Fruit fly (Drosophila melanogaster): Measurements from ENCODE around the gene Past1.

Past1 gene

dm6 chr3R:12697022-12697421, at the start of gene Past1:
TSS of gene Past1 (plus strand) at chr3R:12697322.
- TF ChIP-seq GATAd (GFP tag; optimal IDR thresholded peaks at IDR 0.05) (no peak), dsf (GFP tag; optimal IDR thresholded peaks at IDR 0.05; ENCODE audit: borderline replicate concordance) (no peak), pan (optimal IDR thresholded peaks at IDR 0.05) (no peak), CG9705 (GFP tag; optimal IDR thresholded peaks at IDR 0.05) (no peak)

- TF ChIP-seq HLH106 (tag; optimal IDR thresholded peaks at IDR 0.05) = no peak
- TF ChIP-seq brk (GFP tag; optimal IDR thresholded peaks at IDR 0.05) = no peak
- no peak for TF ChIP-seq Hr78 (GFP tag; optimal IDR thresholded peaks at IDR 0.05)
- no peak for TF ChIP-seq dmrt93B (GFP tag; optimal IDR thresholded peaks at IDR 0.05)
- no peak for TF ChIP-seq pan (optimal IDR thresholded peaks at IDR 0.05)
- no peak for TF ChIP-seq tai (GFP tag; optimal IDR thresholded peaks at IDR 0.05)
- no peak for TF ChIP-seq CG32264 (GFP tag; optimal IDR thresholded peaks at IDR 0.05)
- no peak for TF ChIP-seq CrebA (GFP tag; optimal IDR thresholded peaks at IDR 0.05; ENCODE audit: borderline replicate concordance)
- no peak for TF ChIP-seq Dfd (GFP tag; optimal IDR thresholded peaks at IDR 0.05)
- TF ChIP-seq ey (GFP tag; optimal IDR thresholded peaks at IDR 0.05) = no peak
- no peak for TF ChIP-seq fru (GFP tag; optimal IDR thresholded peaks at IDR 0.05)
Measured at dm6 chr3R:12647348-12647747, 49.8 kb upstream of the Past1 start.

dm6 chr3R:12647954-12648353, 49.2 kb upstream of the Past1 start, which contains the start of gene Dtg:
TSS of gene Dtg (plus strand) at chr3R:12648058.
- TF ChIP-seq rgr (GFP tag; optimal IDR thresholded peaks at IDR 0.05) (no peak), Hnf4 (GFP tag; optimal IDR thresholded peaks at IDR 0.05) (no peak), dl (GFP tag; optimal IDR thresholded peaks at IDR 0.05; ENCODE audit: insufficient read depth in 1 of 2, partially characterized antibody in 2 of 2) (no peak), psq (GFP tag; optimal IDR thresholded peaks at IDR 0.05) (no peak), Rel (GFP tag; optimal IDR thresholded peaks at IDR 0.05) (no peak), Rel (tag; optimal IDR thresholded peaks at IDR 0.05) (peak; percentile 6), CG9705 (GFP tag; optimal IDR thresholded peaks at IDR 0.05) (no peak), fru (GFP tag; optimal IDR thresholded peaks at IDR 0.05) (peak; percentile 22), Dfd (GFP tag; optimal IDR thresholded peaks at IDR 0.05) (no peak), Dif (GFP tag; optimal IDR thresholded peaks at IDR 0.05; ENCODE audit: partially characterized antibody) (no peak), Mio (GFP tag; optimal IDR thresholded peaks at IDR 0.05) (no peak), Hr83 (GFP tag; optimal IDR thresholded peaks at IDR 0.05; ENCODE audit: poor library complexity, severe bottlenecking) (peak; percentile 11), pan (optimal IDR thresholded peaks at IDR 0.05) (no peak), OdsH (GFP tag; optimal IDR thresholded peaks at IDR 0.05) (no peak), ey (GFP tag; optimal IDR thresholded peaks at IDR 0.05) (no peak), foxo (GFP tag; optimal IDR thresholded peaks at IDR 0.05) (no peak), Sp1 (GFP tag; optimal IDR thresholded peaks at IDR 0.05) (no peak), N (GFP tag; optimal IDR thresholded peaks at IDR 0.05) (no peak), brk (GFP tag; optimal IDR thresholded peaks at IDR 0.05) (no peak), Vsx2 (GFP tag; optimal IDR thresholded peaks at IDR 0.05; ENCODE audit: partially characterized antibody) (peak; percentile 64), usp (GFP tag; optimal IDR thresholded peaks at IDR 0.05) (no peak), br (GFP tag; optimal IDR thresholded peaks at IDR 0.05) (peak; percentile 45), lola (GFP tag; optimal IDR thresholded peaks at IDR 0.05) (no peak), sage (GFP tag; optimal IDR thresholded peaks at IDR 0.05) (no peak), dsf (GFP tag; optimal IDR thresholded peaks at IDR 0.05; ENCODE audit: borderline replicate concordance) (no peak), tai (GFP tag; optimal IDR thresholded peaks at IDR 0.05) (no peak), GATAd (GFP tag; optimal IDR thresholded peaks at IDR 0.05) (no peak), woc (GFP tag; optimal IDR thresholded peaks at IDR 0.05) (no peak), CrebA (GFP tag; optimal IDR thresholded peaks at IDR 0.05; ENCODE audit: borderline replicate concordance) (no peak), h (GFP tag; optimal IDR thresholded peaks at IDR 0.05) (no peak), Abd-B (GFP tag; optimal IDR thresholded peaks at IDR 0.05) (no peak), dmrt93B (GFP tag; optimal IDR thresholded peaks at IDR 0.05) (no peak)
